Worm (Caenorhabditis elegans) whole organism, young adult: Measurements from ENCODE around the gene ttn-1.
A peak's percentile ranks its signal among the peaks of the same experiment; 100 is the strongest.

Source experiments
- C06A6.2 ChIP-seq: fragments of 200-800 bp; sonication (Bioruptor generic); conservative IDR thresholded peaks from 2 replicates; pipeline ENCODE4 v1.3.6; 2022; ENCODE audit warnings: missing genetic modification characterization, missing compliant biosample characterization
- F10E7.11 ChIP-seq: sonication (generic microtip); optimal IDR thresholded peaks from 2 replicates; lab custom pipeline; 2017; ENCODE audit warnings: mild to moderate bottlenecking, missing genetic modification characterization, moderate library complexity, missing compliant biosample characterization
- F23B12.7 ChIP-seq: sonication (generic microtip); optimal IDR thresholded peaks from 2 replicates; lab custom pipeline; 2017; ENCODE audit warnings: missing genetic modification characterization, mild to moderate bottlenecking, missing compliant biosample characterization, antibody characterized with exemption, moderate library complexity; ENCODE audit not compliant: insufficient read depth
- F33H1.4 ChIP-seq: fragments of 200-800 bp; sonication (Bioruptor generic); IDR thresholded peaks from 2 replicates; pipeline ENCODE4 v1.3.6; 2022; ENCODE audit warnings: missing genetic modification reagents, missing genetic modification characterization, missing compliant biosample characterization
- F37B4.10 ChIP-seq: fragments of 200-800 bp; sonication (Bioruptor generic); IDR thresholded peaks from 2 replicates; pipeline ENCODE4 v1.3.6; 2022; ENCODE audit warnings: missing genetic modification characterization, missing compliant biosample characterization
- K11D2.4 ChIP-seq: fragments of 200-800 bp; sonication (Bioruptor generic); IDR thresholded peaks from 2 replicates; pipeline ENCODE4 v1.3.6; 2022; ENCODE audit warnings: missing genetic modification reagents, missing genetic modification characterization, missing compliant biosample characterization
- K12H6.12 ChIP-seq: fragments of 200-800 bp; sonication (Bioruptor generic); optimal IDR thresholded peaks from 2 replicates; lab custom pipeline; 2018; ENCODE audit warnings: mild to moderate bottlenecking, missing genetic modification characterization, missing compliant biosample characterization
- Y56A3A.18 ChIP-seq: fragments of 200-800 bp; sonication (Bioruptor generic); IDR thresholded peaks from 2 replicates; pipeline ENCODE4 v1.3.6; 2022; ENCODE audit warnings: missing genetic modification reagents, missing genetic modification characterization, missing compliant biosample characterization
- aptf-3 ChIP-seq: fragments of 200-800 bp; sonication (Bioruptor generic); IDR thresholded peaks from 2 replicates; pipeline ENCODE4 v1.3.6; 2022; ENCODE audit warnings: missing genetic modification characterization, missing compliant biosample characterization
- attf-5 ChIP-seq: fragments of 200-800 bp; sonication (Bioruptor generic); optimal IDR thresholded peaks from 2 replicates; lab custom pipeline; 2018; ENCODE audit warnings: mild to moderate bottlenecking, missing genetic modification characterization, missing compliant biosample characterization
- ccch-3 ChIP-seq: fragments of 200-800 bp; sonication (Bioruptor generic); optimal IDR thresholded peaks from 2 replicates; lab custom pipeline; 2018; ENCODE audit warnings: mild to moderate bottlenecking, missing genetic modification characterization, missing compliant biosample characterization
- cebp-1 ChIP-seq, 2 experiments: fragments of 200-800 bp in 1 of 2; sonication (Bioruptor generic) in 1 of 2; sonication (generic microtip) in 1 of 2; IDR thresholded peaks in 1 of 2; optimal IDR thresholded peaks in 1 of 2; 2 replicates each; pipeline versions ENCODE4 v1.3.6 to Lab custom; 2017 to 2022; ENCODE audit warnings: missing compliant biosample characterization in 2 of 2, missing genetic modification characterization in 2 of 2, mild to moderate bottlenecking in 1 of 2, missing genetic modification reagents in 1 of 2, moderate library complexity in 1 of 2
- ceh-27 ChIP-seq: fragments of 200-800 bp; sonication (Bioruptor generic); optimal IDR thresholded peaks from 2 replicates; lab custom pipeline; 2018; ENCODE audit warnings: mild to moderate bottlenecking, missing genetic modification characterization, moderate library complexity, missing compliant biosample characterization
- chd-7 ChIP-seq: sonication (generic microtip); optimal IDR thresholded peaks from 2 replicates; lab custom pipeline; 2016; ENCODE audit warnings: mild to moderate bottlenecking, missing genetic modification characterization, moderate library complexity, missing compliant biosample characterization
- dox-1 ChIP-seq: fragments of 200-800 bp; sonication (Bioruptor generic); IDR thresholded peaks from 2 replicates; pipeline ENCODE4 v1.3.6; 2022; ENCODE audit warnings: missing genetic modification reagents, missing genetic modification characterization, missing compliant biosample characterization
- fkh-3 ChIP-seq: sonication (generic microtip); optimal IDR thresholded peaks from 2 replicates; lab custom pipeline; 2016; ENCODE audit warnings: mild to moderate bottlenecking, missing genetic modification characterization, missing compliant biosample characterization
- gei-17 ChIP-seq: fragments of 200-800 bp; sonication (Bioruptor generic); optimal IDR thresholded peaks from 2 replicates; lab custom pipeline; 2018; ENCODE audit warnings: mild to moderate bottlenecking, missing genetic modification characterization, missing compliant biosample characterization
- hmg-1.2 ChIP-seq: fragments of 200-800 bp; sonication (Bioruptor generic); IDR thresholded peaks from 2 replicates; pipeline ENCODE4 v1.3.6; 2022; ENCODE audit warnings: missing genetic modification reagents, missing genetic modification characterization, missing compliant biosample characterization
- hmg-20 ChIP-seq: fragments of 200-800 bp; sonication (Bioruptor generic); IDR thresholded peaks from 2 replicates; pipeline ENCODE4 v1.3.6; 2022; ENCODE audit warnings: missing genetic modification reagents, missing genetic modification characterization, missing compliant biosample characterization
- let-607 ChIP-seq, 2 experiments: fragments of 200-800 bp in 1 of 2; sonication (Bioruptor generic) in 1 of 2; sonication (generic microtip) in 1 of 2; optimal IDR thresholded peaks; 2 replicates each; lab custom pipeline; 2016 to 2018; ENCODE audit warnings: mild to moderate bottlenecking in 2 of 2, missing compliant biosample characterization in 2 of 2, missing genetic modification characterization in 2 of 2, moderate library complexity in 2 of 2, missing genotype in 1 of 2
- lin-26 ChIP-seq: fragments of 200-800 bp; sonication (Bioruptor generic); IDR thresholded peaks from 2 replicates; pipeline ENCODE4 v1.3.6; 2022; ENCODE audit warnings: missing genetic modification reagents, missing genetic modification characterization, missing compliant biosample characterization
- lin-35 ChIP-seq, 3 experiments: fragments of 150-350 bp in 2 of 3; sonication (generic microtip) in 1 of 3; optimal IDR thresholded peaks; 2 replicates each; lab custom pipeline; 2014 to 2018; ENCODE audit warnings: missing biosample characterization in 3 of 3, missing genetic modification characterization in 3 of 3, missing genetic modification reagents in 3 of 3
- lin-40 ChIP-seq: sonication (generic microtip); optimal IDR thresholded peaks from 2 replicates; lab custom pipeline; 2016; ENCODE audit warnings: missing genetic modification characterization, mild to moderate bottlenecking, missing compliant biosample characterization, missing genotype, missing genetic modification reagents
- lin-54 ChIP-seq: fragments of 200-800 bp; sonication (Bioruptor generic); optimal IDR thresholded peaks from 2 replicates; lab custom pipeline; 2018; ENCODE audit warnings: mild to moderate bottlenecking, missing genetic modification characterization, missing compliant biosample characterization
- madf-10 ChIP-seq: sonication (generic microtip); optimal IDR thresholded peaks from 2 replicates; lab custom pipeline; 2016; ENCODE audit warnings: mild to moderate bottlenecking, missing genetic modification characterization, missing compliant biosample characterization
- mcd-1 ChIP-seq: fragments of 200-800 bp; sonication (Bioruptor generic); IDR thresholded peaks from 2 replicates; pipeline ENCODE4 v1.3.6; 2022; ENCODE audit warnings: missing genetic modification reagents, missing genetic modification characterization, missing compliant biosample characterization
- mes-4 ChIP-seq: sonication (generic microtip); optimal IDR thresholded peaks from 2 replicates; lab custom pipeline; 2016; ENCODE audit warnings: missing genotype, missing genetic modification characterization, missing compliant biosample characterization
- nfya-1 ChIP-seq: sonication (generic microtip); optimal IDR thresholded peaks from 2 replicates; lab custom pipeline; 2017; ENCODE audit warnings: antibody characterized with exemption, missing compliant biosample characterization, missing genetic modification characterization, borderline replicate concordance; ENCODE audit not compliant: insufficient read depth
- nfyb-1 ChIP-seq: fragments of 200-800 bp; sonication (Bioruptor generic); IDR thresholded peaks from 2 replicates; pipeline ENCODE4 v1.3.6; 2022; ENCODE audit warnings: missing genetic modification reagents, missing genetic modification characterization, missing compliant biosample characterization
- pbrm-1 ChIP-seq: fragments of 200-800 bp; sonication (Bioruptor generic); IDR thresholded peaks from 2 replicates; pipeline ENCODE4 v1.3.6; 2022; ENCODE audit warnings: missing genetic modification reagents, missing genetic modification characterization, missing compliant biosample characterization
- pha-4 ChIP-seq: fragments of 150-350 bp; sonication (generic microtip); optimal IDR thresholded peaks from 2 replicates; lab custom pipeline; 2014; ENCODE audit warnings: missing biosample characterization, missing genetic modification reagents, missing genetic modification characterization
- rpc-1 ChIP-seq, 2 experiments: fragments of 150-350 bp in 1 of 2; sonication (generic microtip) in 1 of 2; optimal IDR thresholded peaks; 2 replicates each; lab custom pipeline; 2014 to 2018; ENCODE audit warnings: missing biosample characterization in 1 of 2, missing genetic modification characterization in 1 of 2, missing genetic modification reagents in 1 of 2, missing genotype in 1 of 2
- sdz-38 ChIP-seq: sonication (generic microtip); optimal IDR thresholded peaks from 2 replicates; lab custom pipeline; 2016; ENCODE audit warnings: missing genotype, missing genetic modification characterization, missing compliant biosample characterization
- snpc-1.3 ChIP-seq: sonication (generic microtip); optimal IDR thresholded peaks from 2 replicates; lab custom pipeline; 2017; ENCODE audit warnings: missing genetic modification characterization, mild to moderate bottlenecking, missing compliant biosample characterization, antibody characterized with exemption, moderate library complexity, missing genotype, missing genetic modification reagents; ENCODE audit not compliant: insufficient read depth
- snpc-3.4 ChIP-seq: sonication (generic microtip); optimal IDR thresholded peaks from 2 replicates; lab custom pipeline; 2017; ENCODE audit warnings: missing genetic modification characterization, mild to moderate bottlenecking, missing compliant biosample characterization, antibody characterized with exemption, moderate library complexity, missing genotype, missing genetic modification reagents
- tbp1 ChIP-seq: fragments of 200-800 bp; sonication (Bioruptor generic); optimal IDR thresholded peaks from 2 replicates; lab custom pipeline; 2018; ENCODE audit warnings: mild to moderate bottlenecking, missing genetic modification characterization, missing compliant biosample characterization
- unc-130 ChIP-seq: sonication (generic microtip); optimal IDR thresholded peaks from 2 replicates; lab custom pipeline; 2016; ENCODE audit warnings: missing genetic modification reagents, missing genetic modification characterization, missing compliant biosample characterization
- unc-62 ChIP-seq: fragments of 150-350 bp; optimal IDR thresholded peaks from 2 replicates; lab custom pipeline; 2014; ENCODE audit warnings: missing biosample characterization, missing genetic modification reagents, missing genetic modification characterization
- xnd-1 ChIP-seq: sonication (generic microtip); optimal IDR thresholded peaks from 2 replicates; lab custom pipeline; 2016; ENCODE audit warnings: missing genotype, missing genetic modification reagents, missing genetic modification characterization, missing compliant biosample characterization
- zfh-2 ChIP-seq: fragments of 200-800 bp; sonication (Bioruptor generic); conservative IDR thresholded peaks from 2 replicates; pipeline ENCODE4 v1.3.6; 2022; ENCODE audit warnings: missing genetic modification reagents, missing genetic modification characterization, missing compliant biosample characterization
- zim-3 ChIP-seq: sonication (generic microtip); optimal IDR thresholded peaks from 2 replicates; lab custom pipeline; 2017; ENCODE audit warnings: mild to moderate bottlenecking, missing genetic modification characterization, moderate library complexity, missing compliant biosample characterization
- ztf-18 ChIP-seq: sonication (generic microtip); optimal IDR thresholded peaks from 2 replicates; lab custom pipeline; 2016; ENCODE audit warnings: missing genotype, mild to moderate bottlenecking, missing genetic modification characterization, missing compliant biosample characterization

ttn-1 gene

ce11 chrV:6214465-6214864 is 12.0 kb upstream of the ttn-1 start (continued):
- TF ChIP-seq snpc-1.3 (tag; lab: Kevin White, UChicago) (peak; percentile 33), F33H1.4 (GFP tag; lab: Robert Waterston, UW) (peak; percentile 73), ccch-3 (no peak), gei-17 (GFP tag; lab: Kevin White, UChicago) (no peak), F23B12.7 (tag; lab: Kevin White, UChicago) (peak; percentile 22), lin-54 (GFP tag; lab: Kevin White, UChicago) (peak; percentile 69)

- TF ChIP-seq ceh-27 (GFP tag; lab: Kevin White, UChicago) (peak; percentile 21), zfh-2 (GFP tag; lab: Robert Waterston, UW) (peak; percentile 79), attf-5 (GFP tag; lab: Kevin White, UChicago) (peak; percentile 65), fkh-3 (tag; lab: Kevin White, UChicago) (no peak), zim-3 (tag; lab: Kevin White, UChicago) (no peak), let-607 (tag; optimal IDR thresholded peaks at IDR 0.05; lab: Kevin White, UChicago) (peak in 1 of 2 experiments; percentile 72), Y56A3A.18 (GFP tag; lab: Robert Waterston, UW) (no peak), pbrm-1 (no peak), sdz-38 (tag; lab: Kevin White, UChicago) (no peak), rpc-1 (optimal IDR thresholded peaks at IDR 0.05; lab: Kevin White, UChicago) (no peak), rpc-1 (tag; optimal IDR thresholded peaks at IDR 0.05; lab: Kevin White, UChicago) (no peak), ztf-18 (tag; lab: Kevin White, UChicago) (no peak), tbp1 (GFP tag; lab: Kevin White, UChicago) (peak; percentile 16), unc-62 (peak; percentile 8), nfya-1 (tag; lab: Kevin White, UChicago) (no peak), C06A6.2 (GFP tag; lab: Robert Waterston, UW) (no peak), K11D2.4 (GFP tag; lab: Robert Waterston, UW) (0 out of 2 replicates have a peak, but pooled peaks have one; percentile 31), snpc-3.4 (tag; lab: Kevin White, UChicago) (no peak), nfyb-1 (0 out of 2 replicates have a peak, but pooled peaks have one; percentile 55), madf-10 (no peak), chd-7 (tag; lab: Kevin White, UChicago) (peak; percentile 47), hmg-20 (GFP tag; lab: Robert Waterston, UW) (no peak), cebp-1 (GFP tag; IDR thresholded peaks at IDR 0.05; lab: Robert Waterston, UW) (peak; percentile 96), cebp-1 (tag; optimal IDR thresholded peaks at IDR 0.05; lab: Kevin White, UChicago) (peak; percentile 99), mes-4 (tag; lab: Kevin White, UChicago) (no peak), lin-40 (peak; percentile 41), mcd-1 (GFP tag; lab: Robert Waterston, UW) (peak; percentile 30; the same call in 1 of the 2 replicates), lin-35 (GFP tag; optimal IDR thresholded peaks at IDR 0.05; lab: Kevin White, UChicago) (peak in 1 of 3 experiments; percentile 8), lin-26 (GFP tag; lab: Robert Waterston, UW) (peak; percentile 53; the same call in 1 of the 2 replicates), K12H6.12 (tag; lab: Kevin White, UChicago) (peak; percentile 38), unc-130 (no peak), hmg-1.2 (peak; percentile 79; the same call in 1 of the 2 replicates), F37B4.10 (no peak), xnd-1 (tag; lab: Kevin White, UChicago) (no peak), aptf-3 (no peak), dox-1 (GFP tag; lab: Robert Waterston, UW) (no peak), F10E7.11 (tag; lab: Kevin White, UChicago) (no peak), pha-4 (peak; percentile 52)
These were observed 11.4 kb upstream of the ttn-1 start for ce11 chrV:6213845-6214244.
